Fruit fly (Drosophila melanogaster) Kc167 (cell line): ENCODE measurements around the gene CG4467.

Experiments
- Myc ChIP-seq: fragments of >200 bp; optimal IDR thresholded peaks from 2 replicates; lab custom pipeline; 2017; ENCODE audit warnings: missing external identifiers
- Sin3A ChIP-seq: fragments of >200 bp; optimal IDR thresholded peaks from 2 replicates; lab custom pipeline; 2018; ENCODE audit warnings: missing external identifiers
- h ChIP-seq: fragments of >200 bp; optimal IDR thresholded peaks from 3 replicates; lab custom pipeline; 2018; ENCODE audit warnings: missing external identifiers
- insv ChIP-seq: fragments of >200 bp; optimal IDR thresholded peaks from 3 replicates; lab custom pipeline; 2018; ENCODE audit warnings: missing external identifiers
- psq ChIP-seq: fragments of >200 bp; optimal IDR thresholded peaks from 2 replicates; lab custom pipeline; 2017; ENCODE audit warnings: missing external identifiers
- ttk ChIP-seq: sonication (Bioruptor generic); optimal IDR thresholded peaks from 2 replicates; lab custom pipeline; 2017; ENCODE audit warnings: missing external identifiers

The CG4467 gene

DNA sequence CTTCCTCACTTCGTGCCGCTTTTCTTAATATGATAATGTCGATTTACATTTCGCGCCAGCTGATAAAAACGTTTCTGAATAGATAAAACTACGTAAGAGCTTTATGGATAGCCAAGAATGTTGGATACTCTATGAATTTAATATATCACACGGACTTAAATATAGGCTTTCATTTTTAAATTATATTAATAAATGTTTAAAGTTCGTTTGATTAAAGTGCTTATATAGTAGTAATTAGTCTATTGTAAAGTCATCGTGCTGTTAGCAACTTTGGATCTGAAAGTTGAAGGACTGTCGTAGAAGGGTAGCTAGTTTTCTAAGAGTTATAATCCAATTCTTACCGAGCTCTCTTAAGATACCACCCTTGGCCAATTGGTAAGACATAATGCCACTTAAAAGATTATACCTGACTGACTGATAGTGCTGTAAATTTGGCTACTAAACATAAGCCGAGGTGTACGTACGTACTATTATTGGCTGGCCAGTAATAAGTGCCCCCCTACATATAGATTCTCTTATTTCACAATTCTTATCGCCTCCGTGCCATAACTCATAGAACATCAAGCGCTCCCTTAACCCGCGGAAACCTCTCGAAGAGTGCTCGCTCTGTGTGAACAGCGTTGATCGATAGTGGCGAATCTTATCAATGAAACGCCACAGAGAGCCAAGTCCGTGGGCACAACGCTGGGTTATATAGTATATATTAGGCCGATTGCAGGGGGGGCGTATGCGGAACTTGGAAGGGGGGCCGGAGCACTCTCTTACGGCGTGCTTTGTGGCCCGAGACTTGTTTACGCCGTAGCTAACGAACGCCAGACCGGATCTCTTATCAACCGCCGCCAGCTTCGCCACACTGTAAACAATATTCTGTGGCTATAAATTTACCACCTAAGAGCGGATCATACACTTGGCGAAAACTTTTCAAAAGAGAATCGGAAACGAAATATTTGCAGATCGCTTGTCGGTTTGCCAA is 38.2 kb downstream of the CG4467 start:
- TF ChIP-seq h (lab: Kevin White, UChicago) (no peak), ttk (lab: Kevin White, UChicago) (no peak), Sin3A (no peak), Myc (lab: Kevin White, UChicago) (no peak), psq (lab: Kevin White, UChicago) (no peak), insv (lab: Kevin White, UChicago) (no peak)

DNA sequence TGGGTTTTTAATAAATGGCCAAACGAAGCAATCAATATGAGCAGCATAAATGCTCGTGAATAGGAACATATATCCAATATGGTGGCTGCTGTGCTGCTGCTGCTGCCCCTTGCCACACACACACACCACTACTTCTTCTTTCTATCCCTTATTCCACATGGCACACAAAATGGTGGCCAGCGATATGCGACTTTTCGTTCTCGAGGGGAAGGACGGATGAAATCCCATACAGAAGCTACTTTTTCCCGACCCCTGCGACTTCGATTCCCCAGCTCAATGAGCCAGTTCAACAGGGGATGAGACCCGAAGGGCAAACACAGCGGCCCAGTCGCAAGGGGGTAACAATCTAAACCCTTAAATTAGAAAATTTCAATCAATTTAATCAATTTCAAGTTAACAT is 41.4 kb downstream of the CG4467 start:
- TF ChIP-seq insv (lab: Kevin White, UChicago): no peak
- no peak for TF ChIP-seq h (lab: Kevin White, UChicago)
- no peak for TF ChIP-seq psq (lab: Kevin White, UChicago)
- no peak for TF ChIP-seq Myc (lab: Kevin White, UChicago)
- no peak for TF ChIP-seq ttk (lab: Kevin White, UChicago)
- TF ChIP-seq Sin3A: no peak

DNA sequence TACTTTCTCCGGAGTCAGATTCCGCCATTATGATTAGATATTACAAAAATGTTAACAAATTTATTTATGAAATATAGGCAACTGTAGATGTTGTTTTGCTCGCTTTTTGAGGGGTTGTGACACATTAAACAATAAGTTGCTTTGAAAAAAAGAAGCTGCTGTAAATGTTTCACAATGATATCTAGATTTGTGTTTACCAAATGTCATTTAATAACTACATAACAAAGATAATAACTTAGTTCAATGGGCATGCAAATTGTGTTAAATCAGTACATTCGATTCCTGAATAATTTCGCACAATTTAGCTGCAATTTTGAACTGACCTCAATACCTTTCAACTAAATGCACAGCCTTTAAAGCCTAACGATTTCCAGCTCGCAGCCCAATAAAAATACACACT is 44.8 kb downstream of the CG4467 start, which contains the start of gene fzo:
fzo (minus strand) TSS at position 101 of the 400 bp plus-strand sequence.
- TF ChIP-seq ttk (lab: Kevin White, UChicago) (no peak), psq (lab: Kevin White, UChicago) (no peak), Sin3A (no peak), insv (lab: Kevin White, UChicago) (no peak)

dm6 chr3R:23201122-23201521 is 47.6 kb downstream of the CG4467 start:
- no peak for TF ChIP-seq insv (lab: Kevin White, UChicago)
- TF ChIP-seq Sin3A: no peak
- TF ChIP-seq Myc (lab: Kevin White, UChicago): no peak
- no peak for TF ChIP-seq ttk (lab: Kevin White, UChicago)
- no peak for TF ChIP-seq h (lab: Kevin White, UChicago)

- no peak for TF ChIP-seq Sin3A
- no peak for TF ChIP-seq psq (lab: Kevin White, UChicago)
- TF ChIP-seq ttk (lab: Kevin White, UChicago): no peak
- no peak for TF ChIP-seq Myc (lab: Kevin White, UChicago)
- no peak for TF ChIP-seq h (lab: Kevin White, UChicago)
- TF ChIP-seq insv (lab: Kevin White, UChicago): no peak
Measured at dm6 chr3R:23195711-23196110, 53.0 kb downstream of the CG4467 start.

DNA sequence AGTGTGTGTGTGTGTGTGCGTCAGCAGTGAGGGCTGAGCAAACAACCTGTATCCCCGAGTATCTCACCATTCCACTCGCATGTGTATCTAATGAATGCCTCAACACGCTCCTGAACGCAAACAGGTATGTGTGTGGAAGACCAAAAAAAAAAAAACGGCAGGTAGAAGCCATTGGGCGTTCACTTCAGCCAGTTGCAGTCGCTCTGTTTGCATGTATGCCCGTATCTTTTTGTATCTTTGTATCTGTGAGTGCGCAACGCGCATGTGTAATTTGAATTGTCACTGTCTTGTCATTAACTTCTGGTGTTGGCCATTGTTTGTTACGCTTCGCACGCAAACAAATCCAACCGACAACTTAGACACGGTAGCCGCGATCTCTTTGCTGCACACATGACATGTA is 55.3 kb downstream of the CG4467 start:
- TF ChIP-seq psq (lab: Kevin White, UChicago) (no peak), h (lab: Kevin White, UChicago) (no peak)

DNA sequence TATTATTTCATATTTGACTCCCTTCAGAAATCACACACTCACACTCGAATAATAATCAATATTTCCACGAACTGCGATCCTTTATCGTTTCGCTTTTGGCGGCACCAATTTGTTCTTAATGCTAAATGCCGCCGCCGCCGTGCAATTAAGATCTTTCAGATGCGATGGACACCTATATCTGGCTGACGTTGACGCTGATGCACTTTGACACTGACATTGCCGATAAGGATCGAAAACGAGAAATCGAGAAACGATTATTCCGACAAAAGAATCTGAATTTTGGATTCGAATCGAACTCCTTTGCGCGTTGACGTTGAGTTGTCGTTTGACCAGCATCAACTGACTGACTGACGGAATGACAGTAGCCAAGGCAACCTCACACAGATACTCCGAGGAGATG is 55.7 kb downstream of the CG4467 start:
- TF ChIP-seq Sin3A: no peak
- TF ChIP-seq psq (lab: Kevin White, UChicago): no peak
- no peak for TF ChIP-seq insv (lab: Kevin White, UChicago)
- no peak for TF ChIP-seq ttk (lab: Kevin White, UChicago)
- TF ChIP-seq h (lab: Kevin White, UChicago): no peak
- TF ChIP-seq Myc (lab: Kevin White, UChicago): no peak

DNA sequence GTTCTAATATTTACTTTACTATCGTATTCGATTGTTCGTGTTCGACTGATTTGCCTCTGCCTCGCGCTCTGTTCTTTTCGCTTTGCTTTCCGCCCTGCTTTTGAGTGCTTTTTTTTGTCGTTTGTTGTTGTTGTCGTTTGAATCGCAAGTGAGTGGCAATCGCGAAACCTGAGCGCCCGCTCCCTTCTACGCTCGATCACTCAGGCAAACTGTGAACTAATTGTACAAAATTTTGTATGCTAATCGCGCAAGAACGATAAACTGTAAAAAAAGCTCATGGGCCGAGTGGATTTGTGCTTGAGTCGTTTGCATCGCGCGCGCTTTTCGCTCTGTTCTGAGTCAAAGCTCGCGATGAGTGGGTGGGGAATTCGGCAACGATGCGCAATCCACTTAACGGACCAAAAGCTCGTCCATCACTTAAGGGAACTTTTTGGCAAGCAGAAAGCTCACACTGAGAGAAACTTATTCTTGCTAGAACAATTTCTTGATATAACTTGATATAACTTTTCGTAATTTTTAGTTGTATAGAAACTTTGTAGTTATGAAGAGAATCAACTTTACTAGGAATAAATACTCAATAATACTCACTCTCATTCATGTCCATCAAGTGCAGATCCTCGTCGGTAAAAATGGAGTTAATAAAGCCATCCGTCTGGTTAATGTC is 57.5 kb downstream of the CG4467 start:
- TF ChIP-seq ttk (lab: Kevin White, UChicago): no peak
- no peak for TF ChIP-seq Sin3A
- no peak for TF ChIP-seq insv (lab: Kevin White, UChicago)
- TF ChIP-seq Myc (lab: Kevin White, UChicago): no peak
- no peak for TF ChIP-seq h (lab: Kevin White, UChicago)
- TF ChIP-seq psq (lab: Kevin White, UChicago): no peak

DNA sequence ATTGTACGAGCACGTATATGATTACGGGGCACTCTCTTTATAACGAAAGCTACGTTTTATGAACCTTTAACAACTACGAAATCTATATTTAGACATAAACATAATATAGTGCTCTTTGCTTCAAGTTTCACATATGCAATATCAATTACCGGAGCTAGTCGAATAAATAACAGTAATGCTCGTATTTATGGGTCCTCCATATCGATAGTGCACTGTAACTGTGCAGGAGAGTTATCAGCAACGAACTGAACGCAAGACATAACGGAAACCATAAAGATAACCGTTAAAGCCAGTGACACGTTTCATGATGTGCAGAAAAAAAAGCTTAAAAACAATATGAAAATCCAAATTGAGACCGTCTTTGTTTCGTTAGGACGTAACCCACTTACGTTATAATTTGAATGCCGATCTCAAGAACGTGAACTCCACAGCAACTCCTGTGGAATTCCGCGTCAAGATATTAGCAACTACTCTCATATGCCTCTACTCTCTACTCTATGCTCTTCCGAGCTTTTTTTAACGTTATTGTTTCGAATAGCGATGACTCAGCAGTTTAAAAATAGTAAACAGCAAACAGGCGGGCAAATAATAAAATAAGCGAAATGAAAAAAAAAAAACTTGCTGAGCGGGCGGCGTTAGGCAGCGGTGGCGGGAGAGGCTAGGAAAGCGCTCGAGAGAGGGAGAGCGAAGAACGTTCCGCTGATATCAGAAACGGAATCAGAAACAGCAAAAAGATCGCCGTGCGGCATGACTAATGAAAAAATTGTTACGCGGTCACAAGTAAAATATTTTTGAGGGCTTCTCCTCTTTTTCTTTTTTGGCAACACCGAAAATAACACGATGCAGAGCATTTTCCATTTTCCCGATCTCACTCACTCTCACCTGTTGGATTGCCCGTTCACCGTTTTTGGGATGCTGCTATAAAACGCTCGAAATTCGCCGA is 58.5 kb downstream of the CG4467 start:
- no peak for TF ChIP-seq insv (lab: Kevin White, UChicago)

DNA sequence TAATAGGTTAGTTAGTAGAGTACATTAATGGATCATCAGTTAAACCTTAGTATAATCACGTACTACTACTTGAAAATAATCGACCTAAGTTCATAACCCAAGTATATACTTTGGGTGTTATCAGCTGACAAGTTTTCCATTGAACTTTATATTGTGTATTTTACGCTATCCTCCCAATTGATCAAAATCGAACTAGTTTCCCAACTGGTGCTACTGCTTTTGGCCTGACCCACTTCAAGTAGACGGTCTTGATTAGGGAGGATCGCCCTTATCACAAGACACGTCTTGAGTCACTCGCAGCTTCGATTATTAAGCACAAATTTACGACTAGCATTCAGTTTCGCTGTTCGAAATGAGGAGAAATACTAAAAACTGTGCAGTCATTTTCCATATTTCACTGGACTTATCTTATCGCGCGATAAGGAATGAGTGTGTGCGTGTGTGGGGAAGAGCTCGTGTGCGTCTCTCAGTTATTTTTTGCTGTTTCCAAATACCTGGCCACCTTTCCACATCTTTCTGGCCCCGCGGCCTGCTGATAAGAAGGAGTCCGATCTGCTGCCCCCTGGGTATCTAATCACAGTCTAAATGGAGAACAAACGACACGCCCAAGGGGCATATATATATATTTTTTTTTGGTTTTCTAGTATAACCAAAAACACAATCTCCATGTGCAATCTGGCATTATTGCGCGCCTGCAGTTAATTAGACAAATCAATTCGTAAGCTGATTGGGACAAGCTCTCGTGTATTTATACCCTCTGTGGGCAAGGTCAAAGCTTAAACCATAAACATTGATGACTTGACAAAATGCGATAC is 59.4 kb downstream of the CG4467 start:
- TF ChIP-seq Sin3A: no peak
- no peak for TF ChIP-seq h (lab: Kevin White, UChicago)
- TF ChIP-seq psq (lab: Kevin White, UChicago): no peak
- no peak for TF ChIP-seq insv (lab: Kevin White, UChicago)
- no peak for TF ChIP-seq Myc (lab: Kevin White, UChicago)
- no peak for TF ChIP-seq ttk (lab: Kevin White, UChicago)
